Fruit fly (Drosophila melanogaster): ENCODE measurements around the gene CG14852.

Gene CG14852

dm6 chr3R:14574962-14575717 lies 9.4 kb downstream of the CG14852 start (continued):
- peak; percentile 44 for TF ChIP-seq twi (tag; optimal IDR thresholded peaks at IDR 0.05)
- TF ChIP-seq CG33213 (GFP tag; optimal IDR thresholded peaks at IDR 0.05), result peak; percentile 2
- peak; percentile 70 for TF ChIP-seq Rfx (GFP tag; IDR thresholded peaks at IDR 0.05)
- TF ChIP-seq Ptx1 (GFP tag; IDR thresholded peaks at IDR 0.05), result peak; percentile 82
- TF ChIP-seq Asciz (GFP tag; optimal IDR thresholded peaks at IDR 0.05), result peak; percentile 54
- TF ChIP-seq Abd-B (GFP tag; optimal IDR thresholded peaks at IDR 0.05), result peak; percentile 77
- no peak for TF ChIP-seq aop (GFP tag; IDR thresholded peaks at IDR 0.05)
- TF ChIP-seq usp (GFP tag; optimal IDR thresholded peaks at IDR 0.05), result no peak
- TF ChIP-seq CG15073 (GFP tag; optimal IDR thresholded peaks at IDR 0.05), result no peak
- TF ChIP-seq eyg (GFP tag; optimal IDR thresholded peaks at IDR 0.05), result no peak
- TF ChIP-seq Doc2 (GFP tag; IDR thresholded peaks at IDR 0.05), result no peak
- peak; percentile 52 for TF ChIP-seq ewg (GFP tag; optimal IDR thresholded peaks at IDR 0.05)
- TF ChIP-seq CG43689 (GFP tag; IDR thresholded peaks at IDR 0.05), result no peak
- TF ChIP-seq chn (GFP tag; optimal IDR thresholded peaks at IDR 0.05), result peak; percentile 54
- TF ChIP-seq Trl (optimal IDR thresholded peaks at IDR 0.05), result peak; percentile 37 to 49
- TF ChIP-seq Trl (GFP tag; optimal IDR thresholded peaks at IDR 0.05), result no peak
- TF ChIP-seq schlank (tag; optimal IDR thresholded peaks at IDR 0.05), result no peak
- peak; percentile 77 for TF ChIP-seq Sox102F (GFP tag; optimal IDR thresholded peaks at IDR 0.05)
- TF ChIP-seq CG11695 (GFP tag; IDR thresholded peaks at IDR 0.05), result peak; percentile 51; the same call in 2 of the 3 replicates
- peak; percentile 60 for TF ChIP-seq CG10462 (GFP tag; optimal IDR thresholded peaks at IDR 0.05)
- TF ChIP-seq CG6254 (GFP tag; optimal IDR thresholded peaks at IDR 0.05), result peak; percentile 30
- TF ChIP-seq CG9876 (GFP tag; optimal IDR thresholded peaks at IDR 0.05), result no peak
- peak; percentile 74 for TF ChIP-seq cato (GFP tag; optimal IDR thresholded peaks at IDR 0.05; ENCODE audit: borderline replicate concordance)
- TF ChIP-seq CG10147 (GFP tag; optimal IDR thresholded peaks at IDR 0.05), result peak; percentile 81
- no peak for TF ChIP-seq Kr (GFP tag; optimal IDR thresholded peaks at IDR 0.05)
- TF ChIP-seq CG11560 (tag; IDR thresholded peaks at IDR 0.05), result 0 out of 3 replicates have a peak, but pooled peaks have one; percentile 48
- peak; percentile 62 for TF ChIP-seq Chrac-16 (GFP tag; optimal IDR thresholded peaks at IDR 0.05)
- TF ChIP-seq D (optimal IDR thresholded peaks at IDR 0.05), result no peak
- peak; percentile 44 for TF ChIP-seq D (GFP tag; optimal IDR thresholded peaks at IDR 0.05)
- peak; percentile 59 for TF ChIP-seq mam (GFP tag; optimal IDR thresholded peaks at IDR 0.05)
- peak; percentile 64 for TF ChIP-seq CG32772 (GFP tag; IDR thresholded peaks at IDR 0.05)
- no peak for TF ChIP-seq lov (optimal IDR thresholded peaks at IDR 0.05)
- TF ChIP-seq lov (GFP tag; IDR thresholded peaks at IDR 0.05), result 0 out of 3 replicates have a peak, but pooled peaks have one; percentile 21
- no peak for TF ChIP-seq CG3163 (GFP tag; optimal IDR thresholded peaks at IDR 0.05)
- TF ChIP-seq CG34422 (GFP tag; IDR thresholded peaks at IDR 0.05), result no peak
- peak; percentile 73 for TF ChIP-seq Fer1 (GFP tag; optimal IDR thresholded peaks at IDR 0.05)
- 0 out of 2 replicates have a peak, but pooled peaks have one; percentile 16 for TF ChIP-seq sens-2 (GFP tag; IDR thresholded peaks at IDR 0.05)
- TF ChIP-seq phol (tag; optimal IDR thresholded peaks at IDR 0.05), result peak; percentile 85
- peak; percentile 75 for TF ChIP-seq PHDP (tag; optimal IDR thresholded peaks at IDR 0.05)
- no peak for TF ChIP-seq CG31388 (GFP tag; optimal IDR thresholded peaks at IDR 0.05)
- TF ChIP-seq Elba2 (GFP tag; optimal IDR thresholded peaks at IDR 0.05), result peak; percentile 10
- TF ChIP-seq bab2 (GFP tag; optimal IDR thresholded peaks at IDR 0.05), result peak; percentile 59
- no peak for TF ChIP-seq mld (GFP tag; IDR thresholded peaks at IDR 0.05; ENCODE audit: partially characterized antibody)
- TF ChIP-seq CG8281 (tag; optimal IDR thresholded peaks at IDR 0.05), result peak; percentile 39
- TF ChIP-seq CG10565 (GFP tag; optimal IDR thresholded peaks at IDR 0.05), result no peak
- no peak for TF ChIP-seq MESR4 (GFP tag; optimal IDR thresholded peaks at IDR 0.05)
- peak; percentile 73 for TF ChIP-seq Blimp-1 (GFP tag; optimal IDR thresholded peaks at IDR 0.05)
- peak; percentile 77 for TF ChIP-seq CG10209 (GFP tag; optimal IDR thresholded peaks at IDR 0.05)
- peak; percentile 81 for TF ChIP-seq grau (tag; optimal IDR thresholded peaks at IDR 0.05)
- TF ChIP-seq CG14050 (GFP tag; IDR thresholded peaks at IDR 0.05), result peak; percentile 23; the same call in 1 of the 3 replicates

Data from whole organism, embryonic.